Fruit fly (Drosophila melanogaster) whole organism, embryonic: ENCODE measurements around the gene CG12171.

Source experiments
- Bdp1 ChIP-seq: fragments of 200-800 bp; sonication (Bioruptor generic); optimal IDR thresholded peaks from 3 replicates; lab custom pipeline; 2016; ENCODE audit warnings: missing biosample characterization, missing genetic modification characterization
- CG10147 ChIP-seq: fragments of 200-800 bp; sonication (Bioruptor generic); optimal IDR thresholded peaks from 2 replicates; lab custom pipeline; 2019; ENCODE audit warnings: missing biosample characterization, mild to moderate bottlenecking, missing genetic modification characterization, moderate library complexity
- CG11560 ChIP-seq: fragments of 200-800 bp; sonication (Bioruptor generic); IDR thresholded peaks from 3 replicates; pipeline ENCODE4 v1.3.6; 2022; ENCODE audit warnings: missing biosample characterization, missing genetic modification characterization
- CG11696 ChIP-seq: fragments of 200-800 bp; sonication (Bioruptor generic); IDR thresholded peaks from 2 replicates; pipeline ENCODE4 v1.3.6; 2022; ENCODE audit warnings: missing biosample characterization, missing genetic modification characterization
- CG2875 ChIP-seq: fragments of 200-800 bp; sonication (Bioruptor generic); optimal IDR thresholded peaks from 2 replicates; lab custom pipeline; 2017; ENCODE audit warnings: missing biosample characterization, mild to moderate bottlenecking, missing genetic modification characterization, missing genetic modification reagents
- CG2889 ChIP-seq: fragments of 200-800 bp; sonication (Bioruptor generic); IDR thresholded peaks from 3 replicates; pipeline ENCODE4 v1.3.6; 2022; ENCODE audit warnings: missing biosample characterization, missing genetic modification characterization
- CG31441 ChIP-seq: fragments of 200-800 bp; sonication (Bioruptor generic); IDR thresholded peaks from 2 replicates; pipeline ENCODE4 v1.3.6; 2022; ENCODE audit warnings: missing biosample characterization, missing genetic modification characterization
- CG32772 ChIP-seq: fragments of 200-800 bp; sonication (Bioruptor generic); IDR thresholded peaks from 2 replicates; pipeline ENCODE4 v1.3.6; 2022; ENCODE audit warnings: missing biosample characterization, missing genetic modification characterization
- CG34376 ChIP-seq: fragments of 200-800 bp; sonication (Bioruptor generic); optimal IDR thresholded peaks from 2 replicates; lab custom pipeline; 2018; ENCODE audit warnings: missing biosample characterization, mild to moderate bottlenecking, missing genetic modification characterization
- CG5245 ChIP-seq: fragments of 200-800 bp; sonication (Bioruptor generic); optimal IDR thresholded peaks from 3 replicates; lab custom pipeline; 2016; ENCODE audit warnings: missing biosample characterization, missing genetic modification characterization
- CG9215 ChIP-seq: fragments of 200-800 bp; sonication (Bioruptor generic); IDR thresholded peaks from 2 replicates; pipeline ENCODE4 v1.3.6; 2022; ENCODE audit warnings: missing biosample characterization, missing genetic modification characterization
- CkIIα-i1 ChIP-seq: fragments of 200-800 bp; sonication (Bioruptor generic); IDR thresholded peaks from 2 replicates; pipeline ENCODE4 v1.3.6; 2022; ENCODE audit warnings: missing biosample characterization, missing genetic modification characterization
- Dip2 ChIP-seq: fragments of 200-800 bp; sonication (Bioruptor generic); IDR thresholded peaks from 2 replicates; pipeline ENCODE4 v1.3.6; 2022; ENCODE audit warnings: missing biosample characterization, missing genetic modification characterization
- E2f1 ChIP-seq: fragments of 200-800 bp; sonication (Bioruptor generic); IDR thresholded peaks from 2 replicates; pipeline ENCODE4 v1.3.6; 2022; ENCODE audit warnings: missing biosample characterization, missing genetic modification characterization
- ERR ChIP-seq: fragments of 200-800 bp; sonication (Bioruptor generic); optimal IDR thresholded peaks from 2 replicates; lab custom pipeline; 2016; ENCODE audit warnings: missing biosample characterization, missing genetic modification characterization
- Hsf ChIP-seq: fragments of 200-800 bp; sonication (Bioruptor generic); optimal IDR thresholded peaks from 3 replicates; lab custom pipeline; 2016; ENCODE audit warnings: missing biosample characterization, missing genetic modification characterization
- NC2α ChIP-seq: fragments of 200-800 bp; sonication (Bioruptor generic); optimal IDR thresholded peaks from 2 replicates; lab custom pipeline; 2016; ENCODE audit warnings: missing biosample characterization, missing genetic modification characterization
- NK7.1 ChIP-seq: fragments of 200-800 bp; sonication (Bioruptor generic); optimal IDR thresholded peaks from 3 replicates; lab custom pipeline; 2016; ENCODE audit warnings: missing biosample characterization, missing genetic modification characterization
- Opbp ChIP-seq: fragments of 200-800 bp; sonication (Bioruptor generic); IDR thresholded peaks from 3 replicates; pipeline ENCODE4 v1.3.6; 2022; ENCODE audit warnings: missing biosample characterization, missing genetic modification characterization; ENCODE audit not compliant: partially characterized antibody
- Pdp1 ChIP-seq, 2 experiments: fragments of 200-800 bp; sonication (Bioruptor generic); optimal IDR thresholded peaks; 3 replicates each; lab custom pipeline; 2016; ENCODE audit warnings: missing biosample characterization in 2 of 2, missing genetic modification characterization in 2 of 2, mild to moderate bottlenecking in 1 of 2, moderate library complexity in 1 of 2
- Poxn ChIP-seq: fragments of 200-800 bp; sonication (Bioruptor generic); IDR thresholded peaks from 2 replicates; pipeline ENCODE4 v1.3.6; 2022; ENCODE audit warnings: missing biosample characterization, missing genetic modification characterization
- Ptx1 ChIP-seq: fragments of 200-800 bp; sonication (Bioruptor generic); IDR thresholded peaks from 2 replicates; pipeline ENCODE4 v1.3.6; 2022; ENCODE audit warnings: missing biosample characterization, missing genetic modification characterization
- Rx ChIP-seq: fragments of 200-800 bp; sonication (Bioruptor generic); IDR thresholded peaks from 2 replicates; pipeline ENCODE4 v1.3.6; 2022; ENCODE audit warnings: missing biosample characterization, missing genetic modification characterization
- Side ChIP-seq: fragments of 200-800 bp; sonication (Bioruptor generic); optimal IDR thresholded peaks from 2 replicates; lab custom pipeline; 2016; ENCODE audit warnings: missing biosample characterization, missing genetic modification characterization
- Sry-δ ChIP-seq: fragments of 200-800 bp; sonication (Bioruptor generic); optimal IDR thresholded peaks from 2 replicates; lab custom pipeline; 2016; ENCODE audit warnings: missing biosample characterization, missing genetic modification characterization
- Usf ChIP-seq: fragments of 200-800 bp; sonication (Bioruptor generic); optimal IDR thresholded peaks from 2 replicates; lab custom pipeline; 2017; ENCODE audit warnings: missing genotype, missing biosample characterization, missing genetic modification characterization
- ap ChIP-seq: fragments of 200-800 bp; sonication (Bioruptor generic); IDR thresholded peaks from 2 replicates; pipeline ENCODE4 v1.3.6; 2022; ENCODE audit warnings: missing biosample characterization, missing genetic modification characterization
- ara ChIP-seq: fragments of 200-800 bp; sonication (Bioruptor generic); IDR thresholded peaks from 2 replicates; pipeline ENCODE4 v1.3.6; 2022; ENCODE audit warnings: missing biosample characterization, missing genetic modification characterization
- ase ChIP-seq: fragments of 200-800 bp; sonication (Bioruptor generic); IDR thresholded peaks from 3 replicates; pipeline ENCODE4 v1.3.6; 2022; ENCODE audit warnings: missing biosample characterization, missing genetic modification characterization
- bsh ChIP-seq, 2 experiments: fragments of 200-800 bp; sonication (Bioruptor generic); optimal IDR thresholded peaks; 2 replicates each; lab custom pipeline; 2017 to 2018; ENCODE audit warnings: mild to moderate bottlenecking in 2 of 2, missing biosample characterization in 2 of 2, missing genetic modification characterization in 2 of 2, moderate library complexity in 1 of 2
- cad ChIP-seq: fragments of >200 bp; optimal IDR thresholded peaks from 2 replicates; lab custom pipeline; 2017; ENCODE audit warnings: missing biosample characterization, missing genetic modification characterization
- cwo ChIP-seq: fragments of 200-800 bp; sonication (Bioruptor generic); optimal IDR thresholded peaks from 3 replicates; lab custom pipeline; 2017; ENCODE audit warnings: missing biosample characterization, missing genetic modification characterization, mild to moderate bottlenecking, moderate library complexity, missing genetic modification reagents
- dan ChIP-seq: fragments of 200-800 bp; sonication (Bioruptor generic); IDR thresholded peaks from 2 replicates; pipeline ENCODE4 v1.3.6; 2022; ENCODE audit warnings: missing biosample characterization, missing genetic modification characterization
- dimm ChIP-seq: fragments of 200-800 bp; sonication (Bioruptor generic); IDR thresholded peaks from 2 replicates; pipeline ENCODE4 v1.3.6; 2022; ENCODE audit warnings: missing biosample characterization, missing genetic modification characterization
- dpn ChIP-seq, 2 experiments: fragments of 200-800 bp; sonication (Bioruptor generic); optimal IDR thresholded peaks; 3 replicates each; lab custom pipeline; 2016; ENCODE audit warnings: missing biosample characterization in 2 of 2, missing genetic modification characterization in 2 of 2
- emc ChIP-seq: fragments of 200-800 bp; sonication (Bioruptor generic); optimal IDR thresholded peaks from 2 replicates; lab custom pipeline; 2016; ENCODE audit warnings: missing biosample characterization, missing genetic modification characterization
- eyg ChIP-seq: fragments of 200-800 bp; sonication (Bioruptor generic); optimal IDR thresholded peaks from 3 replicates; lab custom pipeline; 2016; ENCODE audit warnings: missing biosample characterization, missing genetic modification characterization
- fd102C ChIP-seq: fragments of 200-800 bp; sonication (Bioruptor generic); optimal IDR thresholded peaks from 2 replicates; lab custom pipeline; 2018; ENCODE audit warnings: missing biosample characterization, mild to moderate bottlenecking, missing genetic modification characterization, moderate library complexity
- grn ChIP-seq: fragments of 200-800 bp; sonication (Bioruptor generic); optimal IDR thresholded peaks from 3 replicates; lab custom pipeline; 2017; ENCODE audit warnings: missing biosample characterization, missing genetic modification characterization
- gro ChIP-seq: fragments of 200-800 bp; sonication (Bioruptor generic); optimal IDR thresholded peaks from 2 replicates; lab custom pipeline; 2016; ENCODE audit warnings: missing biosample characterization, missing genetic modification characterization
- hb ChIP-seq: fragments of 200-800 bp; sonication (Bioruptor generic); IDR thresholded peaks from 3 replicates; pipeline ENCODE4 v1.3.6; 2022; ENCODE audit warnings: missing biosample characterization, missing genetic modification characterization; ENCODE audit not compliant: partially characterized antibody
- kay ChIP-seq: fragments of 200-800 bp; sonication (Bioruptor generic); optimal IDR thresholded peaks from 2 replicates; lab custom pipeline; 2016; ENCODE audit warnings: missing biosample characterization, missing genetic modification characterization
- lilli ChIP-seq: fragments of 200-800 bp; sonication (Bioruptor generic); optimal IDR thresholded peaks from 3 replicates; lab custom pipeline; 2016; ENCODE audit warnings: missing biosample characterization, missing genetic modification characterization
- lov ChIP-seq, 2 experiments: fragments of 200-800 bp in 1 of 2; fragments of >200 bp in 1 of 2; sonication (Bioruptor generic) in 1 of 2; IDR thresholded peaks in 1 of 2; optimal IDR thresholded peaks in 1 of 2; 2 replicates in 1 of 2; 3 replicates in 1 of 2; pipeline versions ENCODE4 v1.3.6 to Lab custom; 2017 to 2022; ENCODE audit warnings: missing biosample characterization in 1 of 2, missing genetic modification characterization in 1 of 2
- org-1 ChIP-seq: fragments of 200-800 bp; sonication (Bioruptor generic); optimal IDR thresholded peaks from 2 replicates; lab custom pipeline; 2017; ENCODE audit warnings: missing biosample characterization, missing genetic modification characterization
- prd ChIP-seq, 3 experiments: fragments of >200 bp in 2 of 3; fragments of 200-800 bp in 1 of 3; sonication (Bioruptor generic) in 1 of 3; optimal IDR thresholded peaks in 2 of 3; IDR thresholded peaks in 1 of 3; 2 replicates in 2 of 3; 3 replicates in 1 of 3; pipeline versions ENCODE4 v1.3.6 to Lab custom; 2017 to 2022; ENCODE audit warnings: missing biosample characterization in 1 of 3, missing genetic modification characterization in 1 of 3
- sisA ChIP-seq: fragments of 200-800 bp; sonication (Bioruptor generic); IDR thresholded peaks from 2 replicates; pipeline ENCODE4 v1.3.6; 2022; ENCODE audit warnings: missing biosample characterization, missing genetic modification characterization
- stc ChIP-seq: fragments of 200-800 bp; sonication (Bioruptor generic); IDR thresholded peaks from 2 replicates; pipeline ENCODE4 v1.3.6; 2022; ENCODE audit warnings: missing biosample characterization, missing genetic modification characterization
- tin ChIP-seq: fragments of 200-800 bp; sonication (Bioruptor generic); optimal IDR thresholded peaks from 3 replicates; lab custom pipeline; 2016; ENCODE audit warnings: missing biosample characterization, missing genetic modification characterization
- trh ChIP-seq: fragments of 200-800 bp; sonication (Bioruptor generic); optimal IDR thresholded peaks from 2 replicates; lab custom pipeline; 2016; ENCODE audit warnings: missing biosample characterization, missing genetic modification characterization

The CG12171 gene

dm6 chr3R:5660198-5660893 lies 26.9 kb downstream of the CG12171 start, which contains the start of gene Wdr33 (continued):
- no peak for TF ChIP-seq CG11560 (tag; lab: Robert Waterston, UW)
- no peak for TF ChIP-seq CG11696 (GFP tag; lab: Robert Waterston, UW)
- peak; percentile 13; the same call in 1 of the 2 replicates for TF ChIP-seq E2f1
- TF ChIP-seq NC2α (GFP tag; lab: Kevin White, UChicago): no peak
- TF ChIP-seq Ptx1: peak; percentile 25; the same call in 1 of the 2 replicates
- peak in 1 of 2 experiments; percentile 0 for TF ChIP-seq Pdp1 (GFP tag; optimal IDR thresholded peaks at IDR 0.05; lab: Kevin White, UChicago)
- TF ChIP-seq dan: no peak
- TF ChIP-seq CG34376 (GFP tag; lab: Kevin White, UChicago): no peak
- peak; percentile 22 for TF ChIP-seq lilli
- peak; percentile 25; the same call in 1 of the 2 replicates for TF ChIP-seq sisA (GFP tag; lab: Robert Waterston, UW)
- no peak for TF ChIP-seq gro (GFP tag; lab: Kevin White, UChicago)
- no peak for TF ChIP-seq kay (GFP tag; lab: Kevin White, UChicago)
- TF ChIP-seq dpn (GFP tag; optimal IDR thresholded peaks at IDR 0.05; lab: Kevin White, UChicago): no peak
- TF ChIP-seq CG2889 (GFP tag; lab: Robert Waterston, UW): no peak
- no peak for TF ChIP-seq Poxn
- no peak for TF ChIP-seq Side (GFP tag; lab: Kevin White, UChicago)
- peak; percentile 21 for TF ChIP-seq Usf (GFP tag; lab: Kevin White, UChicago)
- no peak for TF ChIP-seq cwo (GFP tag; lab: Kevin White, UChicago)
- no peak for TF ChIP-seq fd102C (GFP tag; lab: Kevin White, UChicago)
- TF ChIP-seq ara (GFP tag; lab: Robert Waterston, UW): no peak
- TF ChIP-seq Hsf: no peak
- no peak for TF ChIP-seq bsh (GFP tag; optimal IDR thresholded peaks at IDR 0.05; lab: Kevin White, UChicago)
- no peak for TF ChIP-seq ap (GFP tag; lab: Robert Waterston, UW)
- no peak for TF ChIP-seq Dip2 (GFP tag; lab: Robert Waterston, UW)
- no peak for TF ChIP-seq dimm (GFP tag; lab: Robert Waterston, UW)
- TF ChIP-seq Sry-δ (GFP tag; lab: Kevin White, UChicago): peak; percentile 16
- TF ChIP-seq CG32772: no peak
- no peak for TF ChIP-seq Bdp1 (GFP tag; lab: Kevin White, UChicago)
- no peak for TF ChIP-seq emc (GFP tag; lab: Kevin White, UChicago)
- TF ChIP-seq CG9215 (GFP tag; lab: Robert Waterston, UW): no peak
- no peak for TF ChIP-seq CG2875
- TF ChIP-seq Opbp (GFP tag; lab: Robert Waterston, UW): peak; percentile 87
- no peak for TF ChIP-seq cad (GFP tag; lab: Kevin White, UChicago)
- no peak for TF ChIP-seq CG31441
- no peak for TF ChIP-seq grn
- TF ChIP-seq tin (GFP tag; lab: Kevin White, UChicago): peak; percentile 8
- no peak for TF ChIP-seq ERR (GFP tag; lab: Kevin White, UChicago)
- TF ChIP-seq eyg (GFP tag; lab: Kevin White, UChicago): no peak
- no peak for TF ChIP-seq NK7.1
- TF ChIP-seq CG10147: no peak
- TF ChIP-seq CG5245 (GFP tag; lab: Kevin White, UChicago): no peak
- no peak for TF ChIP-seq Rx (GFP tag; lab: Robert Waterston, UW)
- TF ChIP-seq trh (GFP tag; lab: Kevin White, UChicago): no peak
- TF ChIP-seq org-1 (GFP tag; lab: Kevin White, UChicago): no peak
- TF ChIP-seq ase (GFP tag; lab: Robert Waterston, UW): no peak; the same call in 2 of the 3 replicates
- no peak for TF ChIP-seq lov (optimal IDR thresholded peaks at IDR 0.05; lab: Kevin White, UChicago)
- no peak for TF ChIP-seq lov (GFP tag; IDR thresholded peaks at IDR 0.05; lab: Robert Waterston, UW)
- no peak for TF ChIP-seq prd (optimal IDR thresholded peaks at IDR 0.05; lab: Kevin White, UChicago)
- no peak; the same call in 2 of the 3 replicates for TF ChIP-seq prd (GFP tag; IDR thresholded peaks at IDR 0.05; lab: Robert Waterston, UW)
- TF ChIP-seq stc (GFP tag; lab: Robert Waterston, UW): no peak
- no peak for TF ChIP-seq CkIIα-i1 (GFP tag; lab: Robert Waterston, UW)
- peak; percentile 84 for TF ChIP-seq hb (GFP tag; lab: Robert Waterston, UW)
